Worm (Caenorhabditis elegans): ENCODE results near the gene H21P03.10.

H21P03.10 gene

DNA sequence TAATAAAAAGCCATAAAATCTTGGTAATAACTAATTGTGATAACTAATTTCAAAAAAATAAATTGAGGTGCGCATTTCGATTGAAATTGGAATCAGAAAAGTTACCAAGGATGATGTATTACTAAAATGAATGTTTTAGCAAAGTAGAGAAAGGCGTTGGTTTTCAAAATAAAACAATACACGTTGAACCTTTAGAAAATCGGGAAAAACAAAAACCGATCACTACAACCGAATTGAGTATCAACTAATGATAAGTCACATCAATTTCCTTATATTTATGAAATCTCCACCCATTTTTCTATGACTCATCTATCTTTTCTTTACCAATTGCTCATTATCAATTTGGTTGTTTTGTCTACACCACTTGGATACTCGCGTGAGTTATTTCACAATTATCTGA lies at the start of gene H21P03.10:
Gene H21P03.10, plus strand, starts transcription at position 301 of the 400 bp plus-strand sequence.
- TF ChIP-seq elt-3 (tag; optimal IDR thresholded peaks at IDR 0.05), result no peak
- TF ChIP-seq unc-62 (GFP tag; optimal IDR thresholded peaks at IDR 0.05), result no peak
- TF ChIP-seq nhr-237 (tag; optimal IDR thresholded peaks at IDR 0.05), result no peak
- no peak for TF ChIP-seq blmp-1 (tag; optimal IDR thresholded peaks at IDR 0.05)
- TF ChIP-seq unc-30 (tag; optimal IDR thresholded peaks at IDR 0.05), result no peak

DNA sequence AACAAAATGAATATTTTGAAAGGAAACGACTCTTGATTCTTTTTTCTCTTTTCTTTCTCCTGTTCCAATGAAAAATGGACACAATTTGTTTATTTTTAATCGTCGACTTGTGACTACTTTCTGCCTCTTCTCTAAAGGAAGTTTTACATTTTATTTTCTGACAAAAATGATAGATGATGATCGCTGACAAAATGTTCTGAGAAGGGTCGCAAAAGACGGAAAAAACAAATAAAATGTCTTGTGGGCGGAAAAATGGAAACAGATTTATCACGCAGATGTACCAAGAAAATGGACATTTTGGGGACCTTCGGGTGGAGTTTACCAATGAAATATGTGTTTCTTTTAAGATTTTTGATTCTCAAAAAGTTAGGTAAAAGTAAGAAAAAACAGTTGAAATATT lies 47.6 kb upstream of the H21P03.10 start:
- TF ChIP-seq mab-9 (GFP tag; IDR thresholded peaks at IDR 0.05), result no peak
- no peak for TF ChIP-seq C34B4.2 (tag; optimal IDR thresholded peaks at IDR 0.05)
- no peak for TF ChIP-seq nhr-11 (tag; optimal IDR thresholded peaks at IDR 0.05)
- no peak for TF ChIP-seq fkh-8 (tag; optimal IDR thresholded peaks at IDR 0.05)
- TF ChIP-seq ceh-90 (tag; optimal IDR thresholded peaks at IDR 0.05), result no peak
- no peak for TF ChIP-seq Y116A8C.19 (tag; optimal IDR thresholded peaks at IDR 0.05; ENCODE audit: borderline replicate concordance)
- no peak for TF ChIP-seq nhr-71 (tag; optimal IDR thresholded peaks at IDR 0.05)
- TF ChIP-seq nhr-76 (tag; optimal IDR thresholded peaks at IDR 0.05), result no peak
- TF ChIP-seq egl-13 (tag; optimal IDR thresholded peaks at IDR 0.05), result no peak

DNA sequence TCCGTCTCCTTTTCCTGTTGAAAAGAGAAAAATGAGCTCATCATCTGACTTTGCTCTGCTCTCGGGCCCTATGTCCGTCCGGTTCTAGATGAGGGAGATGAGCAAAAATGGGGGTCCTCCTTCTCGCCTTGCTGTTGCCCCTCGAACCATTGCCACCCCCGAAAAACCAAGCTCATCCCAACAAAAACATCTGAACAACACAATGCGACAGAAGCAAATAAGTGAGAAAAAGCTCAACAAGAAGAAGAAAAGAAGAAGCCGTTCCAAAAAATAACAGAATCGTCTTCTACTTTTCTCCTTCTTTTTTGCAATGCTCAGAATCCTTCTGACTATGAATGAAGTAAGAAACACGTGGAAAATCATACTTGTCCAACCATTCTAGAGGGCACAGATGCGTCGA lies 44.7 kb upstream of the H21P03.10 start:
- TF ChIP-seq nhr-90 (tag; optimal IDR thresholded peaks at IDR 0.05; ENCODE audit: poor library complexity), result no peak
- TF ChIP-seq lin-14 (GFP tag; optimal IDR thresholded peaks at IDR 0.05), result peak; percentile 45
- TF ChIP-seq ceh-82 (tag; optimal IDR thresholded peaks at IDR 0.05), result peak in 1 of 3 experiments; percentile 14
- TF ChIP-seq unc-30 (tag; optimal IDR thresholded peaks at IDR 0.05), result no peak

DNA sequence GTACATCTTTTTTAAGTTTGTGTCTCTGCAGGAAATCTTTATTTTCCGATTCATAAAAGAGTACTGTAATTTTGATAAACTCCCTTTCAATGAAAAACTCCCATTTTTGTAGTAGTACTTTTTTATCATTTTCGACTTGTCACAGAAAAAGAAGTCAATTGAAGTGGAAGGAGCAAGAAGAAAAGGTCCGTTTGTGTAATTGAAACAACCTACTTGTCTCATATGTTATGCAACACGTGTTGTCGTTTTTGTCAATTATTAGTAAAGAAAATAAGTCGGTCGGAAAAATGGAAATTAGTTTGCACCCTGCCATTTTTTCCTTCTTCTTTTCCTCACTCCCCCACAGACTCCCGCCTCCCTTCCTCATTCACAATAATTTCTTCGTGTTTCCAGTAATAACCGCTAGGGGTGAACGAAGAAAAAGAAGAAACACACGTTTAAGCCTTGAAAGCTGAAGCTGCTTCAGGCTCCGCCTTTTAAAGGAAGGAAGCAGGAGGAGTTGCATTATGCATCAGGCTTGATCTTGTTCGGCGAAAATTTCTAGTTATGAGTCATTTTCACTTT lies 41.7 kb upstream of the H21P03.10 start:
- peak; percentile 26 for TF ChIP-seq nhr-47 (tag; optimal IDR thresholded peaks at IDR 0.05)
- TF ChIP-seq sox-4 (tag; optimal IDR thresholded peaks at IDR 0.05), result no peak
- no peak for TF ChIP-seq tlp-1 (tag; optimal IDR thresholded peaks at IDR 0.05)
- TF ChIP-seq unc-86 (tag; optimal IDR thresholded peaks at IDR 0.05), result peak; percentile 8
- TF ChIP-seq F16B12.6 (tag; optimal IDR thresholded peaks at IDR 0.05), result no peak
- no peak for TF ChIP-seq tbx-2 (tag; optimal IDR thresholded peaks at IDR 0.05)
- TF ChIP-seq nhr-90 (tag; optimal IDR thresholded peaks at IDR 0.05; ENCODE audit: poor library complexity), result no peak
- TF ChIP-seq fkh-8 (tag; optimal IDR thresholded peaks at IDR 0.05), result peak; percentile 57
- TF ChIP-seq lin-14 (GFP tag; optimal IDR thresholded peaks at IDR 0.05), result peak; percentile 76
- TF ChIP-seq nhr-71 (tag; optimal IDR thresholded peaks at IDR 0.05), result peak; percentile 17
- TF ChIP-seq elt-3 (tag; optimal IDR thresholded peaks at IDR 0.05), result no peak
- no peak for TF ChIP-seq ztf-4 (tag; optimal IDR thresholded peaks at IDR 0.05)
- no peak for TF ChIP-seq elt-2 (tag; optimal IDR thresholded peaks at IDR 0.05)

DNA sequence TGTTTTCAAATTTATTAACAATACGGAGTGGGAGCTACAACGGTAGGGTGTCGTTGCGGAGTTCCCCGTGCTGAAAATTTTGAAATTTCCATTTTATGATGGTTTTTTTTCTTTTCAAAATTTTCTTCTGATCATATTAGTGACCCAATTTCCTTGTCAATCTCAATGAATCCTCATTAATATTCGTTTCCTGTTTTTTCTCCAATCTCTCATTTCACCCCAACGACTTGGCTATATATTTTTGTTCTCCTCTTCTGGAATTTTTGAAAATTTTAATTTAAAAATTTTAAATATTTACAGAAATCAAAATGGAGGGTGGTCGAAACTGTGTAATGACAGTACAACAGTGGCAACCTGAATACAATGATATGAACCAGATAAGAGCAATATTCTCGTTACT lies 40.8 kb upstream of the H21P03.10 start, which contains the start of gene npr-3:
Gene npr-3, plus strand, starts transcription at position 301 of the 400 bp plus-strand sequence.
- TF ChIP-seq efl-1 (optimal IDR thresholded peaks at IDR 0.05) (no peak), efl-1 (GFP tag; optimal IDR thresholded peaks at IDR 0.05 in 1 of 2) (peak in 1 of 2 experiments; percentile 25), lin-13 (GFP tag; optimal IDR thresholded peaks at IDR 0.05) (no peak), lin-15B (tag; optimal IDR thresholded peaks at IDR 0.05) (no peak)

DNA sequence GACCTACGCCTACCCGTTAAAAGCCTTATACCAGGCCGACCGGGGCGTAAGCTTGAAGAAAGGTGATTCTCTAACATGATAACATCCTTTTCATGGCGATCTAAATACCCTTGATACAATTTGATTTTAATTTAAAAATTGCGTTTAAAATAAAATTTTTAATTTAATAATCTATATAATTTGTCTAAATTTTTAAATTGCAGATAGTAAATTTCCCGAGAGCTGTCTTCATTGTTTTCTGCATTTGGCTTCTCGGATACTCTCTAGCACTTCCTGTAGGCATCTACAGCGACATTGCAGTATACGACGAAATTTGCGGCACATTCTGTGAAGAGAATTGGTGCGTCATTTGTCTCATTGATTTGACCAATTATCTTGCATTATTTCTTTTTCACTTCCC lies 39.2 kb upstream of the H21P03.10 start:
- TF ChIP-seq lin-14 (GFP tag; optimal IDR thresholded peaks at IDR 0.05), result peak; percentile 40
- TF ChIP-seq blmp-1 (tag; optimal IDR thresholded peaks at IDR 0.05), result no peak
- TF ChIP-seq fos-1 (tag; optimal IDR thresholded peaks at IDR 0.05), result no peak
- TF ChIP-seq hlh-17 (GFP tag; optimal IDR thresholded peaks at IDR 0.05; ENCODE audit: borderline replicate concordance), result no peak
- no peak for TF ChIP-seq fkh-8 (tag; optimal IDR thresholded peaks at IDR 0.05)

Data from whole organism, L1 larva.